Fruit fly (Drosophila melanogaster) whole organism, prepupa: Measurements from ENCODE around the gene GABPI.

ENCODE experiments used
- CG10631 ChIP-seq: fragments of 200-800 bp; sonication (Bioruptor generic); optimal IDR thresholded peaks from 2 replicates; lab custom pipeline; 2016; ENCODE audit warnings: missing biosample characterization, missing genetic modification characterization
- CG10669 ChIP-seq: fragments of 200-800 bp; sonication (Bioruptor generic); optimal IDR thresholded peaks from 3 replicates; lab custom pipeline; 2018; ENCODE audit warnings: missing biosample characterization, mild to moderate bottlenecking, missing genetic modification characterization, moderate library complexity
- CG11762 ChIP-seq: fragments of 200-800 bp; sonication (Bioruptor generic); optimal IDR thresholded peaks from 3 replicates; lab custom pipeline; 2016; ENCODE audit warnings: missing biosample characterization, missing genetic modification characterization; ENCODE audit not compliant: insufficient read depth
- CG11902 ChIP-seq: fragments of 200-800 bp; sonication (Bioruptor generic); optimal IDR thresholded peaks from 3 replicates; lab custom pipeline; 2016; ENCODE audit warnings: missing biosample characterization, missing genetic modification characterization
- CG15336 ChIP-seq: fragments of 200-800 bp; sonication (Bioruptor generic); IDR thresholded peaks from 2 replicates; pipeline ENCODE4 v1.3.6; 2022; ENCODE audit warnings: missing biosample characterization, missing genetic modification characterization
- CG1621 ChIP-seq: fragments of 200-800 bp; sonication (Bioruptor generic); optimal IDR thresholded peaks from 3 replicates; lab custom pipeline; 2018; ENCODE audit warnings: missing biosample characterization, mild to moderate bottlenecking, missing genetic modification characterization
- CG3032 ChIP-seq: fragments of 200-800 bp; optimal IDR thresholded peaks from 2 replicates; lab custom pipeline; 2019; ENCODE audit warnings: missing biosample characterization, mild to moderate bottlenecking, missing genetic modification characterization, moderate library complexity
- CG32006 ChIP-seq: fragments of 200-800 bp; sonication (Bioruptor generic); optimal IDR thresholded peaks from 3 replicates; lab custom pipeline; 2017; ENCODE audit warnings: missing biosample characterization, mild to moderate bottlenecking, missing genetic modification characterization
- CG34406 ChIP-seq: fragments of 200-800 bp; sonication (Bioruptor generic); optimal IDR thresholded peaks from 3 replicates; lab custom pipeline; 2016; ENCODE audit warnings: missing biosample characterization, missing genetic modification characterization
- CG3919 ChIP-seq: fragments of 200-800 bp; sonication (Bioruptor generic); optimal IDR thresholded peaks from 3 replicates; lab custom pipeline; 2016; ENCODE audit warnings: missing biosample characterization, missing genetic modification characterization
- CG4318 ChIP-seq: fragments of 200-800 bp; sonication (Bioruptor generic); optimal IDR thresholded peaks from 3 replicates; lab custom pipeline; 2017; ENCODE audit warnings: missing biosample characterization, mild to moderate bottlenecking, missing genetic modification characterization
- CG6163 ChIP-seq: fragments of 200-800 bp; sonication (Bioruptor generic); IDR thresholded peaks from 3 replicates; pipeline ENCODE4 v1.3.6; 2022; ENCODE audit warnings: missing biosample characterization, missing genetic modification characterization
- CG6276 ChIP-seq: fragments of 200-800 bp; sonication (Bioruptor generic); optimal IDR thresholded peaks from 2 replicates; lab custom pipeline; 2017; ENCODE audit warnings: missing biosample characterization, mild to moderate bottlenecking, missing genetic modification characterization
- CG6792 ChIP-seq: fragments of 200-800 bp; sonication (Bioruptor generic); optimal IDR thresholded peaks from 3 replicates; lab custom pipeline; 2016; ENCODE audit warnings: missing biosample characterization, missing genetic modification characterization
- CG6808 ChIP-seq: fragments of 200-800 bp; sonication (Bioruptor generic); optimal IDR thresholded peaks from 3 replicates; lab custom pipeline; 2017; ENCODE audit warnings: missing biosample characterization, missing genetic modification characterization, mild to moderate bottlenecking, moderate library complexity, missing genetic modification reagents
- CG6854 ChIP-seq: fragments of 200-800 bp; sonication (Bioruptor generic); optimal IDR thresholded peaks from 2 replicates; lab custom pipeline; 2017; ENCODE audit warnings: missing biosample characterization, mild to moderate bottlenecking, missing genetic modification characterization
- CG7368 ChIP-seq: fragments of 200-800 bp; sonication (Bioruptor generic); optimal IDR thresholded peaks from 3 replicates; lab custom pipeline; 2016; ENCODE audit warnings: missing biosample characterization, missing genetic modification characterization
- CG8119 ChIP-seq: fragments of 200-800 bp; sonication (Bioruptor generic); IDR thresholded peaks from 3 replicates; pipeline ENCODE4 v1.3.6; 2022; ENCODE audit warnings: missing biosample characterization, missing genetic modification characterization
- CG8319 ChIP-seq: fragments of 200-800 bp; sonication (Bioruptor generic); optimal IDR thresholded peaks from 3 replicates; lab custom pipeline; 2016; ENCODE audit warnings: missing biosample characterization, missing genetic modification characterization
- CG8632 ChIP-seq: fragments of 200-800 bp; sonication (Bioruptor generic); optimal IDR thresholded peaks from 3 replicates; lab custom pipeline; 2016; ENCODE audit warnings: missing biosample characterization, missing genetic modification characterization
- Eip75B ChIP-seq: fragments of 200-800 bp; sonication (Bioruptor generic); optimal IDR thresholded peaks from 3 replicates; lab custom pipeline; 2016; ENCODE audit warnings: missing biosample characterization, missing genetic modification characterization
- Eip78C ChIP-seq: fragments of 200-800 bp; sonication (Bioruptor generic); peaks from one replicate; lab custom pipeline; 2016; ENCODE audit warnings: missing biosample characterization, missing genetic modification characterization
- Eip93F ChIP-seq: fragments of 200-800 bp; sonication (Bioruptor generic); optimal IDR thresholded peaks from 2 replicates; lab custom pipeline; 2016; ENCODE audit warnings: missing biosample characterization, mild to moderate bottlenecking, missing genetic modification characterization
- Gug ChIP-seq: fragments of 200-800 bp; sonication (Bioruptor generic); IDR thresholded peaks from 2 replicates; pipeline ENCODE4 v1.3.6; 2022; ENCODE audit warnings: missing biosample characterization, missing genetic modification characterization
- Hr38 ChIP-seq: sonication (Bioruptor generic); optimal IDR thresholded peaks from 2 replicates; lab custom pipeline; 2016; ENCODE audit warnings: missing biosample characterization, missing genetic modification characterization
- Hr39 ChIP-seq: fragments of 200-800 bp; sonication (Bioruptor generic); optimal IDR thresholded peaks from 2 replicates; lab custom pipeline; 2016; ENCODE audit warnings: missing biosample characterization, missing genetic modification characterization
- Hr4 ChIP-seq: fragments of 200-800 bp; sonication (Bioruptor generic); optimal IDR thresholded peaks from 3 replicates; lab custom pipeline; 2016; ENCODE audit warnings: missing biosample characterization, missing genetic modification characterization
- Met ChIP-seq: fragments of 200-800 bp; sonication (Bioruptor generic); optimal IDR thresholded peaks from 3 replicates; lab custom pipeline; 2016; ENCODE audit warnings: missing biosample characterization, missing genetic modification characterization
- OdsH ChIP-seq: fragments of 200-800 bp; sonication (Bioruptor generic); optimal IDR thresholded peaks from 3 replicates; lab custom pipeline; 2016; ENCODE audit warnings: missing biosample characterization, missing genetic modification characterization
- Sox14 ChIP-seq: fragments of 200-800 bp; sonication (Bioruptor generic); optimal IDR thresholded peaks from 3 replicates; lab custom pipeline; 2016; ENCODE audit warnings: missing biosample characterization, missing genetic modification characterization
- Sox15 ChIP-seq: fragments of 200-800 bp; sonication (Bioruptor generic); optimal IDR thresholded peaks from 3 replicates; lab custom pipeline; 2016; ENCODE audit warnings: missing biosample characterization, missing genetic modification characterization
- acj6 ChIP-seq: fragments of 200-800 bp; sonication (Bioruptor generic); optimal IDR thresholded peaks from 3 replicates; lab custom pipeline; 2016; ENCODE audit warnings: missing biosample characterization, missing genetic modification characterization
- cyc ChIP-seq: fragments of 200-800 bp; sonication (Bioruptor generic); optimal IDR thresholded peaks from 3 replicates; lab custom pipeline; 2016; ENCODE audit warnings: missing biosample characterization, missing genetic modification characterization
- dac ChIP-seq: fragments of 200-800 bp; sonication (Bioruptor generic); optimal IDR thresholded peaks from 2 replicates; lab custom pipeline; 2017; ENCODE audit warnings: missing biosample characterization, mild to moderate bottlenecking, missing genetic modification characterization
- eg ChIP-seq: fragments of 200-800 bp; sonication (Bioruptor generic); IDR thresholded peaks from 3 replicates; pipeline ENCODE4 v1.3.6; 2022; ENCODE audit warnings: missing biosample characterization, missing genetic modification characterization
- esn ChIP-seq: fragments of 200-800 bp; sonication (Bioruptor generic); optimal IDR thresholded peaks from 2 replicates; lab custom pipeline; 2016; ENCODE audit warnings: missing biosample characterization, mild to moderate bottlenecking, missing genetic modification characterization, moderate library complexity
- fd59A ChIP-seq: fragments of 200-800 bp; sonication (Bioruptor generic); optimal IDR thresholded peaks from 2 replicates; lab custom pipeline; 2017; ENCODE audit warnings: missing biosample characterization, mild to moderate bottlenecking, missing genetic modification characterization, missing genetic modification reagents
- fd85E ChIP-seq: fragments of 200-800 bp; sonication (Bioruptor generic); optimal IDR thresholded peaks from 3 replicates; lab custom pipeline; 2016; ENCODE audit warnings: missing biosample characterization, missing genetic modification characterization
- lz ChIP-seq: fragments of 200-800 bp; sonication (Bioruptor generic); optimal IDR thresholded peaks from 3 replicates; lab custom pipeline; 2016; ENCODE audit warnings: missing biosample characterization, missing genetic modification characterization
- net ChIP-seq: fragments of 200-800 bp; sonication (Bioruptor generic); optimal IDR thresholded peaks from 3 replicates; lab custom pipeline; 2016; ENCODE audit warnings: missing biosample characterization, missing genetic modification characterization
- pdm3 ChIP-seq: fragments of 200-800 bp; sonication (Bioruptor generic); optimal IDR thresholded peaks from 3 replicates; lab custom pipeline; 2016; ENCODE audit warnings: missing biosample characterization, missing genetic modification characterization
- salr ChIP-seq, 2 experiments: fragments of 200-800 bp; sonication (Bioruptor generic); optimal IDR thresholded peaks; 3 replicates each; lab custom pipeline; 2016 to 2018; ENCODE audit warnings: missing biosample characterization in 2 of 2, missing genetic modification characterization in 2 of 2, mild to moderate bottlenecking in 1 of 2
- spab ChIP-seq: fragments of 200-800 bp; sonication (Bioruptor generic); optimal IDR thresholded peaks from 2 replicates; lab custom pipeline; 2017; ENCODE audit warnings: missing biosample characterization, mild to moderate bottlenecking, missing genetic modification characterization, missing genetic modification reagents
- svp ChIP-seq: fragments of 200-800 bp; sonication (Bioruptor generic); peaks from one replicate; lab custom pipeline; 2016; ENCODE audit warnings: missing biosample characterization, missing genetic modification characterization
- topi ChIP-seq: fragments of 200-800 bp; sonication (Bioruptor generic); optimal IDR thresholded peaks from 3 replicates; lab custom pipeline; 2016; ENCODE audit warnings: missing biosample characterization, missing genetic modification characterization
- vri ChIP-seq: fragments of 200-800 bp; sonication (Bioruptor generic); optimal IDR thresholded peaks from 3 replicates; lab custom pipeline; 2016; ENCODE audit warnings: missing biosample characterization, mild to moderate bottlenecking, missing genetic modification characterization

Gene GABPI

DNA sequence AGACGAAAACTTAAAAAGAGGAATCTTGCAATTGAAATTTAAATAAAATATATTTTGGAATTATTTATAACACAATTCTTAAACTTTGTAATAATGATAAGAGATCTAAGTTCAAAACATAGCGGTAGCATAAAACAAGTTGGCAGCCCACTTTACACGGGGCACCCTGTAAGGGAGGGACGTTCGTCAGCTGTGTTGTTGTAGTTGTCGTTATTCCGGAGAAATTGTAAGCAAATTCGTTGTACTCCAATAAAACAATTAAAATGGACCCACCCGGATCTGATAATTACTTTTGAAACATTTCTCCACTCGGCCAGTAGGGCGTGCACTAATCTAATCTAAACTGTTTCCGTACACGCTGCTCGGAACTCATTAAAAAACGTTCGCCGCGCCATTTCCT is at the start of gene GABPI:
Gene GABPI (plus strand): TSS at position 190 of the 400 bp plus-strand sequence.
- TF ChIP-seq esn (GFP tag; lab: Kevin White, UChicago) (peak; percentile 35), CG6163 (GFP tag; lab: Robert Waterston, UW) (peak; percentile 51; the same call in 2 of the 3 replicates), salr (GFP tag; optimal IDR thresholded peaks at IDR 0.05; lab: Kevin White, UChicago) (no peak), CG1621 (peak; percentile 64), CG7368 (no peak), pdm3 (GFP tag; lab: Kevin White, UChicago) (no peak)
- TF ChIP-seq, all 60 proteins: peak for 3

DNA sequence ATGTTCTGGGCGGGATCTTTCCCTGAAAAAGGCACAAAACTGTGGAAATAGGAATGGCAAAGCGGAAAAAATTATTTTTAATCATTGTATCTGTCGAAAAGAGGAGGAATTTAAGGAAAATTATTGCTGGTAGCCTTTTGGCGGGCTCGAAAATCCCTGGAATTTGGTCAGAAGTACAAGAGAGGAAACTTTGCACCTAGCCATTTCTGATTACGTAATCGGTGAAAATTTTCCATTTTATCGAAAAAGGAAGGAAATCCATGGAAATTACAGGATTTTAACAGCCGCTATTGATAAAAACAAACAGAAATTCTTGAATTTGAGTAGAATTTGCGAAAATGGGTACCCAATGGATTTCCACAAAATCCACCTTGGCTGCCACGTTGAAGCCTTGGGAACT is 43.6 kb upstream of the GABPI start:
- TF ChIP-seq net (no peak), svp (GFP tag; lab: Kevin White, UChicago) (no peak), Gug (GFP tag; lab: Robert Waterston, UW) (no peak), salr (GFP tag; optimal IDR thresholded peaks at IDR 0.05; lab: Kevin White, UChicago) (no peak), topi (no peak), Hr38 (GFP tag; lab: Kevin White, UChicago) (no peak), CG11902 (GFP tag; lab: Kevin White, UChicago) (no peak), CG11762 (GFP tag; lab: Kevin White, UChicago) (no peak)

DNA sequence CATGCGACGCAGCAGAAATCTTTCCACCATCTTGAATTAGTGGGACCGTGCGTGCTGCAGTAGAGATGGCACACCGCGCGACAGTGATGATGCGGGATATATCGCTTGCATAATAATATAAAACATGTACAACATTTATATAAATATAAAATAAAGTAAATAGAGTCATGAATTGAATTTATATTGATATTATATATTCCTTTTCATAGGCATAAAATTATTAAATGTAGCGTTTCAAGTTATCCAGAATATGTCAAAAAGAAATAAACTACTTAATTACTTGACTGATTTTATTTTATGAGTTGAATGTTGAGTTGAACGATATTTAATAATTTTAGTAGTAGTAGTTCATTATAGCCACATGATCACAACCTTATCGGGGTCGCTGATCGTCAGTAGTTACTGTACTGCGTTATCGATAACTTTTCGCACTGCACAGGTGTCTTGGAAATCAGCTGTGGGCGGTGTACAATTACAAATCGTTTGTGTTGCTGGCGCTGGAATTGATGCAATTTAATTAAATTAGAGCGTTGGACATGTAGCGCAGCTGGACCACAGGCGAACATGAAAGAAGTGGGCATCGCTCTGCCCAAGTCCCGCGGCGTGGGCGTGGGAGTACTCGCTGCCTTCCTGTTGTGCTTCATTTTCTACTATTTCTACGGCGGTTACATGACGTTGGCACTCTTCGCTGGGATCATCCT is 42.5 kb upstream of the GABPI start, which contains the start of the genes Chd1 and Bem46:
Gene Chd1 (minus strand): TSS at position 43 of the 701 bp plus-strand sequence.
Gene Bem46 (plus strand): TSS at position 436 of the 701 bp plus-strand sequence.
- no peak for TF ChIP-seq topi
- TF ChIP-seq CG8319: no peak
- peak; percentile 64 for TF ChIP-seq fd59A (GFP tag; lab: Kevin White, UChicago)
- no peak for TF ChIP-seq OdsH (GFP tag; lab: Kevin White, UChicago)
- no peak for TF ChIP-seq CG6808
- no peak for TF ChIP-seq Hr39 (GFP tag; lab: Kevin White, UChicago)
- no peak for TF ChIP-seq CG4318 (GFP tag; lab: Kevin White, UChicago)
- no peak for TF ChIP-seq net
- peak; percentile 89 for TF ChIP-seq eg (GFP tag; lab: Robert Waterston, UW)
- no peak for TF ChIP-seq Sox14 (GFP tag; lab: Kevin White, UChicago)
- no peak for TF ChIP-seq Eip75B (GFP tag; lab: Kevin White, UChicago)
- no peak for TF ChIP-seq CG10669
- peak in 1 of 2 experiments; percentile 69 for TF ChIP-seq salr (GFP tag; optimal IDR thresholded peaks at IDR 0.05; lab: Kevin White, UChicago)
- peak; percentile 90 for TF ChIP-seq Sox15 (GFP tag; lab: Kevin White, UChicago)
- TF ChIP-seq esn (GFP tag; lab: Kevin White, UChicago): peak; percentile 87
- TF ChIP-seq CG15336 (GFP tag; lab: Robert Waterston, UW): peak; percentile 67
- no peak for TF ChIP-seq Eip78C (GFP tag; lab: Kevin White, UChicago)
- TF ChIP-seq spab (GFP tag; lab: Kevin White, UChicago): no peak
- no peak for TF ChIP-seq Met
- TF ChIP-seq Hr4 (GFP tag; lab: Kevin White, UChicago): no peak
- TF ChIP-seq dac (GFP tag; lab: Kevin White, UChicago): peak; percentile 70
- peak; percentile 68 for TF ChIP-seq CG1621
- TF ChIP-seq CG8119 (GFP tag; lab: Robert Waterston, UW): peak; percentile 61
- TF ChIP-seq CG6854 (GFP tag; lab: Kevin White, UChicago): no peak
- TF ChIP-seq svp (GFP tag; lab: Kevin White, UChicago): no peak
- TF ChIP-seq CG10631 (GFP tag; lab: Kevin White, UChicago): no peak
- TF ChIP-seq CG32006: no peak
- no peak for TF ChIP-seq vri (GFP tag; lab: Kevin White, UChicago)
- peak; percentile 85 for TF ChIP-seq cyc (GFP tag; lab: Kevin White, UChicago)
- peak; percentile 86 for TF ChIP-seq CG11902 (GFP tag; lab: Kevin White, UChicago)
- no peak for TF ChIP-seq fd85E
- TF ChIP-seq Eip93F (GFP tag; lab: Kevin White, UChicago): no peak
- TF ChIP-seq CG6276 (GFP tag; lab: Kevin White, UChicago): no peak
- peak; percentile 86 for TF ChIP-seq CG6163 (GFP tag; lab: Robert Waterston, UW)
- TF ChIP-seq Gug (GFP tag; lab: Robert Waterston, UW): peak; percentile 75
- peak; percentile 88 for TF ChIP-seq CG3032 (tag; lab: Kevin White, UChicago)
- TF ChIP-seq acj6: peak; percentile 88
- no peak for TF ChIP-seq CG3919 (GFP tag; lab: Kevin White, UChicago)
- TF ChIP-seq CG34406 (GFP tag; lab: Kevin White, UChicago): peak; percentile 83
- TF ChIP-seq CG8632: no peak
- peak; percentile 84 for TF ChIP-seq lz
- TF ChIP-seq Hr38 (GFP tag; lab: Kevin White, UChicago): no peak
- TF ChIP-seq CG6792: peak; percentile 82
